2 worm cellular contexts compared by ENCODE assay signal in genomic region chrIV:8629609-8630052, ce11.
TF ChIP-seq lines count a peak whose summit lies in the region.

No protein-coding gene starts in this region.

TF ChIP-seq in whole organism, L1 larva, 84 proteins besides CTCF, POLR2A, EP300 and RAD21 (continued from another document):
- TF ChIP-seq skn-1 (tag; optimal IDR thresholded peaks at IDR 0.05; lab: Kevin White, UChicago) (no peak), ceh-90 (tag; optimal IDR thresholded peaks at IDR 0.05; lab: Kevin White, UChicago) (no peak), lin-13 (GFP tag; optimal IDR thresholded peaks at IDR 0.05; lab: Kevin White, UChicago) (no peak), sup-37 (GFP tag; optimal IDR thresholded peaks at IDR 0.05; lab: Kevin White, UChicago) (no peak), nhr-84 (tag; optimal IDR thresholded peaks at IDR 0.05; lab: Kevin White, UChicago) (no peak), zag-1 (tag; optimal IDR thresholded peaks at IDR 0.05; lab: Kevin White, UChicago) (no peak), grh-1 (GFP tag; IDR thresholded peaks at IDR 0.05; lab: Robert Waterston, UW) (no peak), ceh-88 (GFP tag; IDR thresholded peaks at IDR 0.05; lab: Robert Waterston, UW) (peak; percentile 30; the same call in 1 of the 2 replicates), hlh-17 (GFP tag; optimal IDR thresholded peaks at IDR 0.05; lab: Kevin White, UChicago; ENCODE audit: borderline replicate concordance) (no peak), swsn-7 (tag; optimal IDR thresholded peaks at IDR 0.05; lab: Kevin White, UChicago) (peak; percentile 67), C16A3.4 (tag; optimal IDR thresholded peaks at IDR 0.05; lab: Kevin White, UChicago) (peak; percentile 41), elt-2 (tag; optimal IDR thresholded peaks at IDR 0.05; lab: Kevin White, UChicago) (no peak), mep-1 (tag; optimal IDR thresholded peaks at IDR 0.05; lab: Kevin White, UChicago) (peak; percentile 45), rnt-1 (tag; optimal IDR thresholded peaks at IDR 0.05; lab: Kevin White, UChicago) (peak; percentile 39), nhr-76 (tag; optimal IDR thresholded peaks at IDR 0.05; lab: Kevin White, UChicago) (no peak), lin-39 (tag; optimal IDR thresholded peaks at IDR 0.05; lab: Kevin White, UChicago) (no peak), aha-1 (tag; optimal IDR thresholded peaks at IDR 0.05; lab: Kevin White, UChicago) (no peak), ama-1 (optimal IDR thresholded peaks at IDR 0.05; lab: Kevin White, UChicago) (no peak), nhr-77 (tag; optimal IDR thresholded peaks at IDR 0.05; lab: Kevin White, UChicago) (peak; percentile 56), ceh-8 (GFP tag; optimal IDR thresholded peaks at IDR 0.05; lab: Kevin White, UChicago) (no peak), dpl-1 (GFP tag; optimal IDR thresholded peaks at IDR 0.05; lab: Kevin White, UChicago) (peak in 1 of 3 experiments; percentile 4), aly-2 (tag; optimal IDR thresholded peaks at IDR 0.05; lab: Kevin White, UChicago) (no peak), ceh-82 (tag; optimal IDR thresholded peaks at IDR 0.05; lab: Kevin White, UChicago) (peak; percentile 42 to 60 (median 51)), lin-14 (GFP tag; optimal IDR thresholded peaks at IDR 0.05; lab: Kevin White, UChicago) (peak; percentile 91), efl-1 (optimal IDR thresholded peaks at IDR 0.05; lab: Kevin White, UChicago) (peak; percentile 48 to 60), efl-1 (GFP tag; optimal IDR thresholded peaks at IDR 0.05 in 1 of 2; lab: Kevin White, UChicago) (peak; percentile 2 to 55), fkh-10 (GFP tag; optimal IDR thresholded peaks at IDR 0.05; lab: Kevin White, UChicago) (peak; percentile 71), pag-3 (tag; optimal IDR thresholded peaks at IDR 0.05; lab: Kevin White, UChicago; ENCODE audit: borderline replicate concordance, insufficient read depth) (no peak), elt-3 (tag; optimal IDR thresholded peaks at IDR 0.05; lab: Kevin White, UChicago) (no peak), mef-2 (tag; optimal IDR thresholded peaks at IDR 0.05; lab: Kevin White, UChicago) (peak; percentile 38), jun-1 (tag; optimal IDR thresholded peaks at IDR 0.05; lab: Kevin White, UChicago) (no peak), mab-9 (GFP tag; IDR thresholded peaks at IDR 0.05; lab: Robert Waterston, UW) (no peak), unc-62 (GFP tag; optimal IDR thresholded peaks at IDR 0.05; lab: Kevin White, UChicago) (no peak), sox-4 (tag; optimal IDR thresholded peaks at IDR 0.05; lab: Kevin White, UChicago) (no peak), F16B12.6 (tag; optimal IDR thresholded peaks at IDR 0.05; lab: Kevin White, UChicago) (no peak), nhr-90 (tag; optimal IDR thresholded peaks at IDR 0.05; lab: Kevin White, UChicago; ENCODE audit: poor library complexity) (no peak), pax-3 (tag; optimal IDR thresholded peaks at IDR 0.05; lab: Kevin White, UChicago) (no peak), nhr-19 (GFP tag; conservative IDR thresholded peaks at IDR 0.05; lab: Robert Waterston, UW) (peak; percentile 53), unc-98 (GFP tag; IDR thresholded peaks at IDR 0.05; lab: Robert Waterston, UW) (no peak), ztf-11 (tag; optimal IDR thresholded peaks at IDR 0.05; lab: Kevin White, UChicago) (no peak), unc-86 (tag; optimal IDR thresholded peaks at IDR 0.05; lab: Kevin White, UChicago) (peak; percentile 77), xbp-1 (tag; optimal IDR thresholded peaks at IDR 0.05; lab: Kevin White, UChicago) (peak; percentile 39), nhr-12 (tag; optimal IDR thresholded peaks at IDR 0.05; lab: Kevin White, UChicago) (no peak), fkh-8 (tag; optimal IDR thresholded peaks at IDR 0.05; lab: Kevin White, UChicago) (peak; percentile 63), nhr-20 (tag; optimal IDR thresholded peaks at IDR 0.05; lab: Kevin White, UChicago) (peak; percentile 61), Y116A8C.19 (tag; optimal IDR thresholded peaks at IDR 0.05; lab: Kevin White, UChicago; ENCODE audit: borderline replicate concordance) (no peak), nhr-28 (tag; optimal IDR thresholded peaks at IDR 0.05; lab: Kevin White, UChicago) (no peak), nhr-11 (tag; optimal IDR thresholded peaks at IDR 0.05; lab: Kevin White, UChicago) (no peak), lsy-2 (tag; optimal IDR thresholded peaks at IDR 0.05; lab: Kevin White, UChicago) (peak; percentile 16 to 58), zip-4 (GFP tag; optimal IDR thresholded peaks at IDR 0.05; lab: Kevin White, UChicago) (no peak), vab-15 (tag; optimal IDR thresholded peaks at IDR 0.05; lab: Kevin White, UChicago) (no peak), hpl-2 (GFP tag; optimal IDR thresholded peaks at IDR 0.05; lab: Kevin White, UChicago) (no peak), nhr-237 (tag; optimal IDR thresholded peaks at IDR 0.05; lab: Kevin White, UChicago) (no peak), isw-1 (GFP tag; IDR thresholded peaks at IDR 0.05; lab: Robert Waterston, UW) (peak; percentile 40), ztf-4 (tag; optimal IDR thresholded peaks at IDR 0.05; lab: Kevin White, UChicago) (no peak), egl-27 (tag; optimal IDR thresholded peaks at IDR 0.05; lab: Kevin White, UChicago) (peak in 1 of 2 experiments; percentile 8), lin-35 (GFP tag; optimal IDR thresholded peaks at IDR 0.05; lab: Kevin White, UChicago) (peak in 1 of 2 experiments; percentile 7), snpc-4 (tag; optimal IDR thresholded peaks at IDR 0.05; lab: Kevin White, UChicago) (peak; percentile 15), irx-1 (tag; optimal IDR thresholded peaks at IDR 0.05; lab: Kevin White, UChicago) (peak; percentile 50), mdl-1 (tag; optimal IDR thresholded peaks at IDR 0.05; lab: Kevin White, UChicago) (peak in 1 of 2 experiments; percentile 44), C34B4.2 (tag; optimal IDR thresholded peaks at IDR 0.05; lab: Kevin White, UChicago) (no peak), alr-1 (tag; optimal IDR thresholded peaks at IDR 0.05; lab: Kevin White, UChicago; ENCODE audit: borderline replicate concordance) (no peak), snu-23 (GFP tag; optimal IDR thresholded peaks at IDR 0.05; lab: Kevin White, UChicago) (peak; percentile 75), blmp-1 (tag; optimal IDR thresholded peaks at IDR 0.05; lab: Kevin White, UChicago) (peak; percentile 0), nhr-47 (tag; optimal IDR thresholded peaks at IDR 0.05; lab: Kevin White, UChicago) (peak; percentile 53), fos-1 (tag; optimal IDR thresholded peaks at IDR 0.05; lab: Kevin White, UChicago) (peak; percentile 38)

TF ChIP-seq in whole organism, L3 larva, 47 proteins besides CTCF, POLR2A, EP300 and RAD21 (continued from another document):
- TF ChIP-seq nhr-237 (tag; optimal IDR thresholded peaks at IDR 0.05; lab: Kevin White, UChicago), result no peak
- TF ChIP-seq aly-2 (tag; optimal IDR thresholded peaks at IDR 0.05; lab: Kevin White, UChicago), result no peak
- peak; percentile 75 for TF ChIP-seq nfya-1 (tag; optimal IDR thresholded peaks at IDR 0.05; lab: Kevin White, UChicago; ENCODE audit: insufficient read depth)
- no peak for TF ChIP-seq R02D3.7 (tag; optimal IDR thresholded peaks at IDR 0.05; lab: Kevin White, UChicago)
- TF ChIP-seq mdl-1 (tag; optimal IDR thresholded peaks at IDR 0.05; lab: Kevin White, UChicago), result no peak
- TF ChIP-seq tbx-2 (tag; optimal IDR thresholded peaks at IDR 0.05; lab: Kevin White, UChicago), result no peak
- TF ChIP-seq ama-1 (optimal IDR thresholded peaks at IDR 0.05; lab: Kevin White, UChicago), result no peak
- no peak for TF ChIP-seq fkh-2 (tag; optimal IDR thresholded peaks at IDR 0.05; lab: Kevin White, UChicago)
- TF ChIP-seq nhr-25 (tag; optimal IDR thresholded peaks at IDR 0.05; lab: Kevin White, UChicago), result no peak
- no peak for TF ChIP-seq eor-1 (tag; optimal IDR thresholded peaks at IDR 0.05; lab: Kevin White, UChicago)
- TF ChIP-seq unc-39 (tag; optimal IDR thresholded peaks at IDR 0.05; lab: Kevin White, UChicago), result no peak
- peak; percentile 86 for TF ChIP-seq hmg-11 (tag; optimal IDR thresholded peaks at IDR 0.05; lab: Kevin White, UChicago)
- TF ChIP-seq snpc-4 (tag; optimal IDR thresholded peaks at IDR 0.05; lab: Kevin White, UChicago), result no peak
- TF ChIP-seq daf-12 (tag; optimal IDR thresholded peaks at IDR 0.05; lab: Kevin White, UChicago), result no peak
- TF ChIP-seq nhr-76 (tag; optimal IDR thresholded peaks at IDR 0.05; lab: Kevin White, UChicago), result no peak
- no peak for TF ChIP-seq ceh-28 (tag; optimal IDR thresholded peaks at IDR 0.05; lab: Kevin White, UChicago)
- no peak for TF ChIP-seq ZK546.5 (tag; optimal IDR thresholded peaks at IDR 0.05; lab: Kevin White, UChicago)
- no peak for TF ChIP-seq nhr-28 (tag; optimal IDR thresholded peaks at IDR 0.05; lab: Kevin White, UChicago)
- no peak for TF ChIP-seq lsy-12 (tag; optimal IDR thresholded peaks at IDR 0.05; lab: Kevin White, UChicago)
- TF ChIP-seq nhr-43 (tag; optimal IDR thresholded peaks at IDR 0.05; lab: Kevin White, UChicago; ENCODE audit: poor library complexity, severe bottlenecking), result no peak
- peak; percentile 34 for TF ChIP-seq fkh-10 (GFP tag; optimal IDR thresholded peaks at IDR 0.05; lab: Kevin White, UChicago)
